Fruit fly (Drosophila melanogaster) whole organism, embryonic: ENCODE measurements around the gene Nct.

Experiments used
- Adf1 ChIP-seq: fragments of 200-800 bp; sonication (Bioruptor generic); IDR thresholded peaks from 2 replicates; pipeline ENCODE4 v1.3.6; 2022; ENCODE audit warnings: missing biosample characterization, missing genetic modification characterization
- Antp ChIP-seq: fragments of 200-800 bp; sonication (Bioruptor generic); optimal IDR thresholded peaks from 3 replicates; lab custom pipeline; 2016; ENCODE audit warnings: missing biosample characterization, missing genetic modification characterization
- CG11695 ChIP-seq: fragments of 200-800 bp; sonication (Bioruptor generic); IDR thresholded peaks from 3 replicates; pipeline ENCODE4 v1.3.6; 2022; ENCODE audit warnings: missing biosample characterization, missing genetic modification characterization
- CG11696 ChIP-seq: fragments of 200-800 bp; sonication (Bioruptor generic); IDR thresholded peaks from 2 replicates; pipeline ENCODE4 v1.3.6; 2022; ENCODE audit warnings: missing biosample characterization, missing genetic modification characterization
- CG11723 ChIP-seq: fragments of 200-800 bp; sonication (Bioruptor generic); optimal IDR thresholded peaks from 2 replicates; lab custom pipeline; 2017; ENCODE audit warnings: missing biosample characterization, mild to moderate bottlenecking, missing genetic modification characterization
- CG12659 ChIP-seq: fragments of 200-800 bp; sonication (Bioruptor generic); optimal IDR thresholded peaks from 3 replicates; lab custom pipeline; 2017; ENCODE audit warnings: mild to moderate bottlenecking, missing biosample characterization, missing genetic modification reagents, missing genetic modification characterization
- CG1647 ChIP-seq: fragments of 200-800 bp; sonication (Bioruptor generic); optimal IDR thresholded peaks from 3 replicates; lab custom pipeline; 2016; ENCODE audit warnings: missing biosample characterization, missing genetic modification characterization
- CG16863 ChIP-seq: fragments of 200-800 bp; sonication (Bioruptor generic); optimal IDR thresholded peaks from 3 replicates; lab custom pipeline; 2016; ENCODE audit warnings: missing biosample characterization, missing genetic modification characterization
- CG17568 ChIP-seq: fragments of 200-800 bp; sonication (Bioruptor generic); optimal IDR thresholded peaks from 2 replicates; lab custom pipeline; 2018; ENCODE audit warnings: missing biosample characterization, mild to moderate bottlenecking, missing genetic modification characterization, moderate library complexity
- CG17802 ChIP-seq: fragments of 200-800 bp; sonication (Bioruptor generic); optimal IDR thresholded peaks from 2 replicates; lab custom pipeline; 2018; ENCODE audit warnings: missing biosample characterization, mild to moderate bottlenecking, missing genetic modification characterization, moderate library complexity
- CG2199 ChIP-seq: fragments of 200-800 bp; sonication (Bioruptor generic); IDR thresholded peaks from 3 replicates; pipeline ENCODE4 v1.3.6; 2022; ENCODE audit warnings: missing biosample characterization, missing genetic modification characterization
- CG30403 ChIP-seq: fragments of 200-800 bp; sonication (Bioruptor generic); optimal IDR thresholded peaks from 3 replicates; lab custom pipeline; 2016; ENCODE audit warnings: missing biosample characterization, missing genetic modification characterization
- CG31388 ChIP-seq: fragments of 200-800 bp; sonication (Bioruptor generic); optimal IDR thresholded peaks from 2 replicates; lab custom pipeline; 2016; ENCODE audit warnings: missing biosample characterization, missing genetic modification characterization
- CG32532 ChIP-seq: fragments of 200-800 bp; sonication (Bioruptor generic); IDR thresholded peaks from 2 replicates; pipeline ENCODE4 v1.3.6; 2022; ENCODE audit warnings: missing biosample characterization, missing genetic modification characterization
- CG33557 ChIP-seq: fragments of 200-800 bp; sonication (Bioruptor generic); optimal IDR thresholded peaks from 2 replicates; lab custom pipeline; 2019; ENCODE audit warnings: missing biosample characterization, mild to moderate bottlenecking, missing genetic modification characterization, moderate library complexity
- CG3838 ChIP-seq: fragments of 200-800 bp; sonication (Bioruptor generic); optimal IDR thresholded peaks from 3 replicates; lab custom pipeline; 2016; ENCODE audit warnings: missing biosample characterization, missing genetic modification characterization
- CG4328 ChIP-seq: fragments of 200-800 bp; sonication (Bioruptor generic); optimal IDR thresholded peaks from 3 replicates; lab custom pipeline; 2017; ENCODE audit warnings: missing biosample characterization, missing genetic modification reagents, missing genetic modification characterization
- CG4424 ChIP-seq: fragments of 200-800 bp; sonication (Bioruptor generic); optimal IDR thresholded peaks from 3 replicates; lab custom pipeline; 2016; ENCODE audit warnings: missing biosample characterization, missing genetic modification characterization
- CG5245 ChIP-seq: fragments of 200-800 bp; sonication (Bioruptor generic); optimal IDR thresholded peaks from 3 replicates; lab custom pipeline; 2016; ENCODE audit warnings: missing biosample characterization, missing genetic modification characterization
- CG7745 ChIP-seq: fragments of 200-800 bp; sonication (Bioruptor generic); optimal IDR thresholded peaks from 2 replicates; lab custom pipeline; 2018; ENCODE audit warnings: missing biosample characterization, mild to moderate bottlenecking, missing genetic modification characterization, moderate library complexity
- CG8290 ChIP-seq, 3 experiments: fragments of 200-800 bp; sonication (Bioruptor generic); optimal IDR thresholded peaks; 2 replicates each; lab custom pipeline; 2016 to 2019; ENCODE audit warnings: missing biosample characterization in 3 of 3, missing genetic modification characterization in 3 of 3, mild to moderate bottlenecking in 2 of 3, moderate library complexity in 1 of 3
- CG9215 ChIP-seq: fragments of 200-800 bp; sonication (Bioruptor generic); IDR thresholded peaks from 2 replicates; pipeline ENCODE4 v1.3.6; 2022; ENCODE audit warnings: missing biosample characterization, missing genetic modification characterization
- CG9797 ChIP-seq: fragments of 200-800 bp; sonication (Bioruptor generic); optimal IDR thresholded peaks from 3 replicates; lab custom pipeline; 2018; ENCODE audit warnings: missing biosample characterization, mild to moderate bottlenecking, missing genetic modification characterization
- Dad ChIP-seq: fragments of 200-800 bp; sonication (Bioruptor generic); optimal IDR thresholded peaks from 3 replicates; lab custom pipeline; 2016; ENCODE audit warnings: missing biosample characterization, missing genetic modification characterization
- Doc2 ChIP-seq: fragments of 200-800 bp; sonication (Bioruptor generic); IDR thresholded peaks from 2 replicates; pipeline ENCODE4 v1.3.6; 2022; ENCODE audit warnings: missing biosample characterization, missing genetic modification characterization
- Dref ChIP-seq: fragments of 200-800 bp; sonication (Bioruptor generic); IDR thresholded peaks from 2 replicates; pipeline ENCODE4 v1.3.6; 2022; ENCODE audit warnings: missing biosample characterization, missing genetic modification characterization
- E2f2 ChIP-seq: fragments of 200-800 bp; sonication (Bioruptor generic); IDR thresholded peaks from 2 replicates; pipeline ENCODE4 v1.3.6; 2022; ENCODE audit warnings: missing biosample characterization, missing genetic modification characterization
- Fer1 ChIP-seq: fragments of 200-800 bp; sonication (Bioruptor generic); optimal IDR thresholded peaks from 2 replicates; lab custom pipeline; 2017; ENCODE audit warnings: missing biosample characterization, mild to moderate bottlenecking, missing genetic modification characterization
- H15 ChIP-seq: fragments of 200-800 bp; sonication (Bioruptor generic); IDR thresholded peaks from 3 replicates; pipeline ENCODE4 v1.3.6; 2022; ENCODE audit warnings: missing biosample characterization, missing genetic modification characterization
- Hr51 ChIP-seq, 2 experiments: fragments of 200-800 bp; sonication (Bioruptor generic); optimal IDR thresholded peaks; 2 replicates in 1 of 2; 3 replicates in 1 of 2; lab custom pipeline; 2016 to 2018; ENCODE audit warnings: missing biosample characterization in 2 of 2, missing genetic modification characterization in 2 of 2, mild to moderate bottlenecking in 1 of 2, moderate library complexity in 1 of 2
- Lim3 ChIP-seq: fragments of 200-800 bp; sonication (Bioruptor generic); IDR thresholded peaks from 2 replicates; pipeline ENCODE4 v1.3.6; 2022; ENCODE audit warnings: missing biosample characterization, missing genetic modification characterization
- MTF-1 ChIP-seq: fragments of 200-800 bp; sonication (Bioruptor generic); optimal IDR thresholded peaks from 2 replicates; lab custom pipeline; 2018; ENCODE audit warnings: missing biosample characterization, mild to moderate bottlenecking, missing genetic modification characterization, borderline replicate concordance
- Myb ChIP-seq: fragments of 200-800 bp; sonication (Bioruptor generic); optimal IDR thresholded peaks from 2 replicates; lab custom pipeline; 2016; ENCODE audit warnings: missing biosample characterization, missing genetic modification characterization
- NfI ChIP-seq: fragments of 200-800 bp; sonication (Bioruptor generic); optimal IDR thresholded peaks from 3 replicates; lab custom pipeline; 2018; ENCODE audit warnings: missing biosample characterization, mild to moderate bottlenecking, missing genetic modification characterization, moderate library complexity
- Oaz ChIP-seq: fragments of 200-800 bp; sonication (Bioruptor generic); IDR thresholded peaks from 2 replicates; pipeline ENCODE4 v1.3.6; 2022; ENCODE audit warnings: missing biosample characterization, missing genetic modification characterization
- Xrp1 ChIP-seq: fragments of 200-800 bp; sonication (Bioruptor generic); IDR thresholded peaks from 2 replicates; pipeline ENCODE4 v1.3.6; 2022; ENCODE audit warnings: missing biosample characterization, missing genetic modification characterization
- ato ChIP-seq: fragments of 200-800 bp; sonication (Bioruptor generic); IDR thresholded peaks from 2 replicates; pipeline ENCODE4 v1.3.6; 2022; ENCODE audit warnings: missing biosample characterization, missing genetic modification characterization; ENCODE audit not compliant: partially characterized antibody
- az2 ChIP-seq: fragments of 200-800 bp; sonication (Bioruptor generic); optimal IDR thresholded peaks from 3 replicates; lab custom pipeline; 2016; ENCODE audit warnings: missing biosample characterization, missing genetic modification characterization
- bowl ChIP-seq: fragments of 200-800 bp; sonication (Bioruptor generic); IDR thresholded peaks from 2 replicates; pipeline ENCODE4 v1.3.6; 2022; ENCODE audit warnings: missing biosample characterization, missing genetic modification characterization
- chif ChIP-seq, 2 experiments: fragments of 200-800 bp; sonication (Bioruptor generic); optimal IDR thresholded peaks; 3 replicates each; lab custom pipeline; 2016; ENCODE audit warnings: missing biosample characterization in 2 of 2, missing genetic modification characterization in 2 of 2
- disco-r ChIP-seq: fragments of 200-800 bp; sonication (Bioruptor generic); optimal IDR thresholded peaks from 2 replicates; lab custom pipeline; 2016; ENCODE audit warnings: missing biosample characterization, missing genetic modification characterization
- emc ChIP-seq: fragments of 200-800 bp; sonication (Bioruptor generic); optimal IDR thresholded peaks from 2 replicates; lab custom pipeline; 2016; ENCODE audit warnings: missing biosample characterization, missing genetic modification characterization
- esg ChIP-seq: fragments of 200-800 bp; sonication (Bioruptor generic); conservative IDR thresholded peaks from 2 replicates; pipeline ENCODE4 v1.3.6; 2022; ENCODE audit warnings: missing biosample characterization, missing genetic modification characterization
- gfzf ChIP-seq: fragments of 200-800 bp; sonication (Bioruptor generic); optimal IDR thresholded peaks from 2 replicates; lab custom pipeline; 2016; ENCODE audit warnings: missing biosample characterization, mild to moderate bottlenecking, missing genetic modification characterization, moderate library complexity
- inv ChIP-seq: fragments of 200-800 bp; sonication (Bioruptor generic); IDR thresholded peaks from 2 replicates; pipeline ENCODE4 v1.3.6; 2022; ENCODE audit warnings: missing biosample characterization, missing genetic modification characterization; ENCODE audit not compliant: partially characterized antibody
- lmd ChIP-seq: fragments of 200-800 bp; sonication (Bioruptor generic); IDR thresholded peaks from 2 replicates; pipeline ENCODE4 v1.3.6; 2022; ENCODE audit warnings: missing biosample characterization, missing genetic modification characterization
- luna ChIP-seq: fragments of 200-800 bp; sonication (Bioruptor generic); optimal IDR thresholded peaks from 2 replicates; lab custom pipeline; 2016; ENCODE audit warnings: missing biosample characterization, missing genetic modification characterization
- pita ChIP-seq: fragments of 200-800 bp; sonication (Bioruptor generic); optimal IDR thresholded peaks from 2 replicates; lab custom pipeline; 2017; ENCODE audit warnings: missing biosample characterization, mild to moderate bottlenecking, missing genetic modification characterization
- pzg ChIP-seq: fragments of 200-800 bp; sonication (Bioruptor generic); optimal IDR thresholded peaks from 3 replicates; lab custom pipeline; 2018; ENCODE audit warnings: missing biosample characterization, mild to moderate bottlenecking, missing genetic modification characterization, moderate library complexity
- rib ChIP-seq: fragments of 200-800 bp; sonication (Bioruptor generic); IDR thresholded peaks from 2 replicates; pipeline ENCODE4 v1.3.6; 2022; ENCODE audit warnings: missing biosample characterization, missing genetic modification characterization
- sd ChIP-seq: fragments of 200-800 bp; sonication (Bioruptor generic); optimal IDR thresholded peaks from 3 replicates; lab custom pipeline; 2018; ENCODE audit warnings: missing biosample characterization, mild to moderate bottlenecking, missing genetic modification characterization, moderate library complexity

Gene Nct

DNA sequence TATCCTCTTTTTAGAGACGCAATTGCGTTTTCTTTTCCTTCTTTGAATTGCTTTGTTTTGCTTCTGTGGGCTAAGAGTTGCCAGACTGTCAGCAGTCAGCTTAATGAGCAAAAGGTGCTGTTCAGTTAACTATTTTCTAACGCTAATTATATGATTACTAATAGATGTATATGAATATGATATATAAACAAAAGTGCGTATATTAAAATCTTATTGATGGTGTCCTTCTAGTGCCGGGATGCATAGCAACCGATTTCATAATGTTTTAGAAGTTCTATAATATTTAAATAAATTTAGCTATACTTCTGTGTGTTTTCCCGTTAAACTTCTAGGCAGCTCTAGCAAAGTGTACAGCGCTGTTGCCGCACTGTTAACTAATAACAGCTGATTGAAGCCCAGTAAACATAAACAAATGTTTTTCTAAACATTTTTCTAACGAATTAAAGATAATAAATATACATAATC lies 21.5 kb upstream of the Nct start, which contains the start of the genes Kaz and CG43273 (continued):
- TF ChIP-seq CG4328 (GFP tag; lab: Kevin White, UChicago): peak; percentile 23
- TF ChIP-seq bowl (GFP tag; lab: Robert Waterston, UW): no peak
- TF ChIP-seq lmd (GFP tag; lab: Robert Waterston, UW): peak; percentile 34; the same call in 1 of the 2 replicates
- no peak for TF ChIP-seq CG5245 (GFP tag; lab: Kevin White, UChicago)
- TF ChIP-seq CG11696 (GFP tag; lab: Robert Waterston, UW): no peak
- TF ChIP-seq CG17802 (tag; lab: Kevin White, UChicago): no peak
- no peak for TF ChIP-seq Dref (GFP tag; lab: Robert Waterston, UW)
- no peak for TF ChIP-seq CG16863
- TF ChIP-seq CG31388 (GFP tag; lab: Kevin White, UChicago): no peak
- TF ChIP-seq inv (GFP tag; lab: Robert Waterston, UW): no peak
- TF ChIP-seq emc (GFP tag; lab: Kevin White, UChicago): no peak
- no peak for TF ChIP-seq Lim3
- TF ChIP-seq E2f2 (GFP tag; lab: Robert Waterston, UW): no peak
- peak; percentile 64 for TF ChIP-seq CG32532
- no peak for TF ChIP-seq Fer1 (GFP tag; lab: Kevin White, UChicago)
- no peak for TF ChIP-seq Oaz (GFP tag; lab: Robert Waterston, UW)
- no peak for TF ChIP-seq CG1647 (GFP tag; lab: Kevin White, UChicago)
- peak; percentile 68 for TF ChIP-seq CG12659
- TF ChIP-seq MTF-1 (GFP tag; lab: Kevin White, UChicago): no peak
- TF ChIP-seq CG33557 (GFP tag; lab: Kevin White, UChicago): peak; percentile 55
- no peak for TF ChIP-seq ato (GFP tag; lab: Robert Waterston, UW)
- no peak for TF ChIP-seq Antp
- peak; percentile 40; the same call in 1 of the 2 replicates for TF ChIP-seq Xrp1 (GFP tag; lab: Robert Waterston, UW)
- TF ChIP-seq Hr51 (GFP tag; optimal IDR thresholded peaks at IDR 0.05; lab: Kevin White, UChicago): peak in 1 of 2 experiments; percentile 13
- no peak for TF ChIP-seq CG11723
- TF ChIP-seq CG2199 (GFP tag; lab: Robert Waterston, UW): no peak
- no peak for TF ChIP-seq Myb (GFP tag; lab: Kevin White, UChicago)
- TF ChIP-seq CG7745 (tag; lab: Kevin White, UChicago): no peak
- peak; percentile 50 for TF ChIP-seq CG9215 (GFP tag; lab: Robert Waterston, UW)
- TF ChIP-seq rib (GFP tag; lab: Robert Waterston, UW): no peak
- TF ChIP-seq gfzf (GFP tag; lab: Kevin White, UChicago): no peak
- TF ChIP-seq CG9797 (GFP tag; lab: Kevin White, UChicago): no peak
- TF ChIP-seq CG4424 (GFP tag; lab: Kevin White, UChicago): peak; percentile 51
- TF ChIP-seq NfI (GFP tag; lab: Kevin White, UChicago): peak; percentile 74
- no peak for TF ChIP-seq Doc2 (GFP tag; lab: Robert Waterston, UW)
- TF ChIP-seq Dad (GFP tag; lab: Kevin White, UChicago): no peak
- peak; percentile 35 for TF ChIP-seq pzg
- no peak for TF ChIP-seq CG11695 (GFP tag; lab: Robert Waterston, UW)
- TF ChIP-seq Adf1: no peak
- peak; percentile 8 for TF ChIP-seq CG3838
- TF ChIP-seq CG17568 (GFP tag; lab: Kevin White, UChicago): no peak
- no peak for TF ChIP-seq disco-r (GFP tag; lab: Kevin White, UChicago)
- TF ChIP-seq sd (tag; lab: Kevin White, UChicago): no peak
- peak; percentile 77 for TF ChIP-seq CG30403 (GFP tag; lab: Kevin White, UChicago)
- TF ChIP-seq pita (GFP tag; lab: Kevin White, UChicago): no peak
- TF ChIP-seq CG8290 (GFP tag; optimal IDR thresholded peaks at IDR 0.05; lab: Kevin White, UChicago): peak; percentile 12
- no peak for TF ChIP-seq CG8290 (tag; optimal IDR thresholded peaks at IDR 0.05; lab: Kevin White, UChicago)
- TF ChIP-seq az2 (GFP tag; lab: Kevin White, UChicago): peak; percentile 55
- TF ChIP-seq chif (GFP tag; optimal IDR thresholded peaks at IDR 0.05; lab: Kevin White, UChicago): peak in 1 of 2 experiments; percentile 11
- no peak for TF ChIP-seq luna (GFP tag; lab: Kevin White, UChicago)
- no peak for TF ChIP-seq H15 (GFP tag; lab: Robert Waterston, UW)
- peak; percentile 25; the same call in 1 of the 2 replicates for TF ChIP-seq esg (GFP tag; lab: Robert Waterston, UW)
